Fruit fly (Drosophila melanogaster) whole organism: ENCODE data around the gene CG13032.

ENCODE experiments used
- CG8478 ChIP-seq: fragments of >200 bp; optimal IDR thresholded peaks from 2 replicates; lab custom pipeline; 2018; ENCODE audit warnings: inconsistent platforms
- Dll ChIP-seq: fragments of >200 bp; optimal IDR thresholded peaks from 2 replicates; lab custom pipeline; 2017
- EcR ChIP-seq, 2 experiments: fragments of >200 bp; optimal IDR thresholded peaks; 2 replicates each; lab custom pipeline; 2017; ENCODE audit warnings: missing biosample characterization in 2 of 2, missing genetic modification characterization in 2 of 2, missing genetic modification reagents in 2 of 2
- psq ChIP-seq: fragments of >200 bp; optimal IDR thresholded peaks from 2 replicates; lab custom pipeline; 2017
- usp ChIP-seq: fragments of >200 bp; optimal IDR thresholded peaks from 2 replicates; lab custom pipeline; 2017; ENCODE audit warnings: missing biosample characterization, missing genetic modification characterization, mixed read lengths

- TF ChIP-seq EcR (GFP tag; optimal IDR thresholded peaks at IDR 0.05; lab: Kevin White, UChicago): no peak
- TF ChIP-seq Dll (lab: Kevin White, UChicago): no peak
- TF ChIP-seq usp: no peak
- no peak for TF ChIP-seq CG8478
- no peak for TF ChIP-seq psq
These were observed 29.3 kb upstream of the CG13032 start for dm6 chr3L:16644505-16644904.
